Worm (Caenorhabditis elegans): ENCODE data around the gene srx-134.

The srx-134 gene

DNA sequence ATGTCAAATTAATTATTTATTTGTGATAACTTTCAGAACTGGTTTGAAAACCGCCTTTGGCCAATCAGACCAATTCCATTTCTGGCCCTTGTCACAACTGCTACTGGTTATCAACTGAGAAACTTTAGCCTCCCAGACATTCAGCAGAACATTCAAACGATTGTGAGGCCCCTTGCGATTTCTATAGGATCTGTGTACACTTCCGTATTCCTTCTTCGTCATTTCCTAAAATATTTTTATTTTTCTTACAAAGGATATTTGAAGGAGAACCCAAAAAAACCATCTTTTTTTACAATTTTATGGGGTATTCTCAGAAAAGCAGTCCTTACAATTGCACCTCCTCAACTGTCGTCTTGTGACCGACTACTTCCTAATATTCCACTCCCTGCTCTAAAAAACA, 17.0 kb upstream of the srx-134 start:
- TF ChIP-seq unc-62 (GFP tag; optimal IDR thresholded peaks at IDR 0.05) = no peak

DNA sequence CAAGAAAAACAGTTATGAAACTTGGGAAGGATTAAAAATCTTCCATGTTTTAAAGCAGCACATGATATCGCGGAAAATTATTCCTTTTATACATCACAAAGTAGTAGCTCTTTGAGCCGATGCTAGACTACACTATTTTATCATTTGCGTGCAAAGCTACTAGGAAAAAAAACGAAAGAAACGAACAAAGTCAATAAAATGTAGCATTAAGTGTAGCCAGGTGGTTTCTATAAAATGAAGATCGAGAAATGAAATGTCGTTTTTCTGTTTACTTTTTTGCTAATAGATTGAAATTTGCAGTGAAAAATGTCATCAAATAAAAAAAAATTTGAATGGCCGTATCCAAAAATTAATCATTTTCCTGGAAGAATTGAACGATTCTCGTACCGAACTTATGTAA, 16.6 kb upstream of the srx-134 start, which contains the start of gene cpt-5:
Gene cpt-5, plus strand, starts transcription at position 301 of the 400 bp plus-strand sequence.
- TF ChIP-seq unc-62 (GFP tag; optimal IDR thresholded peaks at IDR 0.05) = no peak

ce11 chrV:13869551-13869950, 13.3 kb upstream of the srx-134 start:
- TF ChIP-seq unc-62 (GFP tag; optimal IDR thresholded peaks at IDR 0.05) = no peak

ce11 chrV:13866353-13866752, 10.1 kb upstream of the srx-134 start, which contains the start of gene nhr-175:
nhr-175 (plus strand) TSS chrV:13866691.
- no peak for TF ChIP-seq unc-62 (GFP tag; optimal IDR thresholded peaks at IDR 0.05)

- no peak for TF ChIP-seq unc-62 (GFP tag; optimal IDR thresholded peaks at IDR 0.05)
Measured at ce11 chrV:13863700-13864099, 7.4 kb upstream of the srx-134 start.

DNA sequence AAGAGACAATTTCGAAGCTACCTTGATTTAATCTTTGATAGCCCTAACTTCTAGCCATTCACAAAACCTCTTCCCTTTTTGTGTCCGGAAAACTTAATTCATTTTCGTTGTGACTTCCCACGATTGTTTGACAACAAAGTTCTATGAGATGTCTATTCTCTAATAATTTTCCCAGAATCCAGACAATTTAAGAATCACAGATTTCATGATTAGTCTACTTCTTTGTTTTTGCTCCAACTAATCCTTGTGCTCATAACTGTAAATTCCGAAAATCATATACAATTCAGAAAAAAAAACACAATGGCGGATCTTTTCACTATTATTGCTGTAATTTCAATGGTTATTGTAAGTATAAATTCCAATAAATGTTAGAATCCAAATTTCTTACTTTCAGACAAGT, 6.2 kb upstream of the srx-134 start, which contains the start of gene srx-137:
Gene srx-137, plus strand, starts transcription at position 301 of the 400 bp plus-strand sequence.
- no peak for TF ChIP-seq unc-62 (GFP tag; optimal IDR thresholded peaks at IDR 0.05)

ce11 chrV:13858906-13859305, 2.6 kb upstream of the srx-134 start, which contains the start of gene srx-135:
srx-135 (plus strand) TSS chrV:13859206.
- no peak for TF ChIP-seq unc-62 (GFP tag; optimal IDR thresholded peaks at IDR 0.05)

- no peak for TF ChIP-seq unc-62 (GFP tag; optimal IDR thresholded peaks at IDR 0.05)
Measured at ce11 chrV:13857132-13857531, 856 bp upstream of the srx-134 start, which contains the start of gene srx-136. srx-136 (plus strand) TSS chrV:13857432.

DNA sequence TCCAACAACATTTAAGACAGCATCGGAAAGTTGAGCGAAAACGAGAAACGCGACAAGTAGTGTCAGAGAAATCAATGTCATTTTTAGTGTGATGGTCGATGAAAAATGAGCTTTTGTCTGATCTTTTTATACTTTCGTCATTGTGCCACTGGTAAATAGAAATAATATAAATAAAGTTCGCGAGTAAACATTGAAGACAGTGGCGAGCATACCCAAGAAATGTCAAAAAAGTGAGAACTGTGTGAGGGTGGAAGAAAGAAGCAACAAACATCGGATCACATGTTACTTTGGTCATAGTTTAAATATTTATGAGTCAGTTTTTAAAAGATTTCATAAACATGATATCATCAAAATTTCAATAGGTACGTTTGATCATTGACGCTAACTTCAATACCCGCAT, 2.0 kb downstream of the srx-134 start, which contains the start of gene ttr-21:
Gene ttr-21, minus strand, starts transcription at position 100 of the 400 bp plus-strand sequence.
- TF ChIP-seq unc-62 (GFP tag; optimal IDR thresholded peaks at IDR 0.05) = no peak

DNA sequence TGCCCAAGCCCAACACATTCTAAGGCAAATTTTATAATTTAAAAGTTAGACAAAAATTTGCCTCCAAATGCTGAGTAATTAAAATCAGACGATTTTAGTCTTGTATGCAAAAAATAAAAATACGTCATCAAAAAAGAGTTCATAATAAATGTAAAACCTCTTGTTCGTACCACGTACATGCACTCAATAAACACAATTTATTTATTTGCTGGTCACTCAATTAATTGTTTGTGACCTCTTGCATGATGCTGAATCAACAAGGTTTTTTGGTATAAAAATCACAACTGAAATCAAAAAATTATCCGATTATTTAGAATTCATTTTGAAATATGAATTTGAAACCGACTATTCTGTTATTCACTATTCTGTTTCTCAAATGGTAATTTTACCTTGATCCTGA, 6.1 kb downstream of the srx-134 start, which contains the start of gene hpx-2:
Gene hpx-2, plus strand, starts transcription at position 301 of the 400 bp plus-strand sequence.
- TF ChIP-seq unc-62 (GFP tag; optimal IDR thresholded peaks at IDR 0.05) = no peak

DNA sequence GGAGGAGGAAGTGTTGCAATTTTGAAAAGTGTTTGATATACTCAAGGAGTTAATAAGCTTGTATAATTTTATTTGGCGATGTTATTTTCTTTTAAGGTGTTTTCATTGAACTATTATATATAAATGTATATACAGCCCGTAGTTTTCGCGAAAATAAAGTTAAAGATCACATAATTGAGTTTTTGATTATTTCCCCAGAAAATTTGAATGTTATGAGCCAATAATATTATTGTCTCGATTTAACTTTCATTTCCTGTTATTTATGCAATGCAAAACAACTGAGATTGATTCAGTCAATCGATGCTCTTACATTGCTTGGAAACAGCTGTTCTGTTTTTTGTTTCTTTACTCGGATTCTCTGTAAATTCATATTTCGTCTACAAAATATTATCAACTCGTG, 7.9 kb downstream of the srx-134 start, which contains the start of gene srx-133:
Gene srx-133, plus strand, starts transcription at position 301 of the 400 bp plus-strand sequence.
- no peak for TF ChIP-seq unc-62 (GFP tag; optimal IDR thresholded peaks at IDR 0.05)

DNA sequence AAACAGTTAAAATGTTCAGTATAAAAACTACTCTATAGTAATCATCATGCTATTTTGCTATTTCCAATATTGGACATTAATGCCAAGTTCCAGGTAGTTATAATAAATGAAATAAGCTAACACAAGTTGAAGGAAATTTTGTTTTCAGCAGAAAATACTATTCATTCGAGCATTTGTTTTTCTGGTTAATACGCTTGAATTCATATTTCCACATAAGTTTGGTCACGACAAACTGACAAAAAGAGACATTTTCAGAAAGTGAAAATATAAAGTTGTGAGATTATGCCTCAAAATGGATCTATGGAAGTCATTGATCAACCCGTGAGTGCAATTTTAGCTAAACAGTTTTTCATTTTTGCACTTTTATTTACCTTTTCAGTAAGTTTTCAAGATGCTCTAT, 11.1 kb downstream of the srx-134 start, which contains the start of gene srx-131:
Gene srx-131, plus strand, starts transcription at position 301 of the 400 bp plus-strand sequence.
- no peak for TF ChIP-seq unc-62 (GFP tag; optimal IDR thresholded peaks at IDR 0.05)

- no peak for TF ChIP-seq unc-62 (GFP tag; optimal IDR thresholded peaks at IDR 0.05)
Measured at ce11 chrV:13843147-13843546, 13.1 kb downstream of the srx-134 start, which contains the start of gene srx-130. srx-130 (plus strand) TSS chrV:13843447.

- TF ChIP-seq unc-62 (GFP tag; optimal IDR thresholded peaks at IDR 0.05) = no peak
Measured at ce11 chrV:13840909-13841308, 15.4 kb downstream of the srx-134 start, which contains the start of gene srx-17. srx-17 (plus strand) TSS chrV:13841209.

ce11 chrV:13839433-13839832, 16.8 kb downstream of the srx-134 start, which contains the start of gene F55B12.10:
F55B12.10 (plus strand) TSS chrV:13839733.
- TF ChIP-seq unc-62 (GFP tag; optimal IDR thresholded peaks at IDR 0.05) = no peak

DNA sequence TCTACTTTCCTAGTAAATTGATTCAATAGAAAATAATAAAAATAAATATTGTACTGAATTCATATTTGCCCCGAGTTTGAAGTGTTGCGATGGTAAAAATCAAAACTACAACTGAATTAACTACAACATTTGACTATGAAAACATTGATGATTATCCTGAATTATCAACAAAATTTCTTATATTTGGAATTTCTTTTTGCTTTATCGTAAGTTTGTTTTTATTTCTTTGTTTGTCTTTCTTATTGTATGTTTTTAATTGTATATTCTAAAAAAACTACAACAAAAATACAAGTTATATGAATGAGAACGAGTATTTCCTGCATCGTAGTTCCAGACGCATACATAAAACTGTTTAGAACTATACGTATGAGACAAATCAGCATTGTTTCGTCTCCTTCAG, 19.1 kb downstream of the srx-134 start, which contains the start of gene srx-128:
Gene srx-128, plus strand, starts transcription at position 301 of the 400 bp plus-strand sequence.
- TF ChIP-seq unc-62 (GFP tag; optimal IDR thresholded peaks at IDR 0.05) = no peak

ce11 chrV:13833951-13834350, 22.3 kb downstream of the srx-134 start, which contains the start of gene srx-129:
srx-129 (plus strand) TSS chrV:13834251.
- TF ChIP-seq unc-62 (GFP tag; optimal IDR thresholded peaks at IDR 0.05) = no peak

All from whole organism, dauer.